Worm (Caenorhabditis elegans) whole organism, young adult: ENCODE results near the gene F48E3.6.

Source experiments
- hmg-1.2 ChIP-seq: fragments of 200-800 bp; sonication (Bioruptor generic); IDR thresholded peaks from 2 replicates; pipeline ENCODE4 v1.3.6; 2022; ENCODE audit warnings: missing genetic modification reagents, missing genetic modification characterization, missing compliant biosample characterization
- madf-3 ChIP-seq: fragments of 200-800 bp; sonication (Bioruptor generic); IDR thresholded peaks from 2 replicates; pipeline ENCODE4 v1.3.6; 2022; ENCODE audit warnings: missing genetic modification reagents, missing genetic modification characterization, missing compliant biosample characterization
- mcd-1 ChIP-seq: fragments of 200-800 bp; sonication (Bioruptor generic); IDR thresholded peaks from 2 replicates; pipeline ENCODE4 v1.3.6; 2022; ENCODE audit warnings: missing genetic modification reagents, missing genetic modification characterization, missing compliant biosample characterization

ce11 chrX:7457154-7457674, 45.5 kb downstream of the F48E3.6 start:
- no peak for TF ChIP-seq mcd-1
- TF ChIP-seq hmg-1.2 = no peak
- no peak for TF ChIP-seq madf-3 (GFP tag; lab: Robert Waterston, UW)
